Fruit fly (Drosophila melanogaster) whole organism, adult: ENCODE measurements around the gene CG31548.

Source experiments
- CG12768 ChIP-seq: fragments of 200-800 bp; sonication (Bioruptor generic); optimal IDR thresholded peaks from 2 replicates; lab custom pipeline; 2017; ENCODE audit warnings: missing biosample characterization, missing genetic modification characterization, mild to moderate bottlenecking, moderate library complexity, missing genetic modification reagents
- CG14711 ChIP-seq: fragments of 200-800 bp; sonication (Bioruptor generic); optimal IDR thresholded peaks from 2 replicates; lab custom pipeline; 2018; ENCODE audit warnings: missing biosample characterization, mild to moderate bottlenecking, missing genetic modification characterization, moderate library complexity
- Mnt ChIP-seq: fragments of 200-800 bp; sonication (Bioruptor generic); optimal IDR thresholded peaks from 2 replicates; lab custom pipeline; 2016; ENCODE audit warnings: missing biosample characterization, mild to moderate bottlenecking, missing genetic modification characterization
- bab1 ChIP-seq: fragments of 200-800 bp; sonication (Bioruptor generic); optimal IDR thresholded peaks from 3 replicates; lab custom pipeline; 2019; ENCODE audit warnings: missing biosample characterization, mild to moderate bottlenecking, missing genetic modification characterization, moderate library complexity
- tj ChIP-seq: fragments of 200-800 bp; sonication (Bioruptor generic); optimal IDR thresholded peaks from 3 replicates; lab custom pipeline; 2017; ENCODE audit warnings: missing biosample characterization, mild to moderate bottlenecking, missing genetic modification characterization, moderate library complexity

DNA sequence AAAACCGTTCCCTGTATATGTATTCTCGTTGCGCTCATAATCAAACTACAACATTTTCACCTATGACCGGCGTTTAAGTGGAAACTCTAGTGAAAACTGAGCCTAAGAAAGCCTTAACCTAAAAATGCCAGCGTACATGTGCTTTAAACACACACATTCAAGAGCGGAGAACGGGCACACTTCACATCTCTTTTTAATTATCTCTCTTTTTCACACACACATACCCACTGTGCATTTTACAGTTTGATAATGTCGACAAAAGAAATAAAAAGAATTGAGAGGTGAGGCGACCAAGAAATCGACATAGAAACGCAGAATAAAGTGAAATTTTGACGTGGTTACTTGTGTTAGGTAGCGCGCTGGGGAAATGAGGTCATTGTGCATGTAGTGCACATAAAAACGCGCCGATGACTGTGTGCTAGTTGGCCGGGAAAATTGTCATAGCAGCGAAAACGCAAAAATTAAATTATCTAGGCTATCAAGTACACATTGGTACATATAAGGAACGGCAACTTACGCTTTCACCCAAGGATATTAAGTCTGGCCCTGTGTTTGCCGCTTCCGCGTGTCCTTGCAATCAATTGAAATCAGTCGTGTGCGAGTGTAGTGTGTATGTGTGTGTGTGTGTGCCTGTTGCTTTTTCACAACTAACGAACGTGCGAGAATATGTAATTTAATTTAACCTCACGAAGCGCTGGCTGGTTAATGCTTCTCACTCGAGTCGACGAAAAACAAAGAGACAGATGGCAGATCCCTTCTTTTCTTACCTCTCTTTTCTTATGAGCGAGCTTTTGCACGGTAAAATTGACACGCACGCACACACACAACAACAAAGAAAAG, 36.9 kb downstream of the CG31548 start:
- TF ChIP-seq CG14711 (tag; lab: Kevin White, UChicago), result peak; percentile 36
- peak; percentile 97 for TF ChIP-seq Mnt (GFP tag; lab: Kevin White, UChicago)
- TF ChIP-seq CG12768 (GFP tag; lab: Kevin White, UChicago), result no peak
- TF ChIP-seq bab1, result no peak
- TF ChIP-seq tj (GFP tag; lab: Kevin White, UChicago), result peak; percentile 8
